Worm (Caenorhabditis elegans) whole organism, mixed stage, embryonic: Measurements from ENCODE around the gene cct-1.

Experiments used
- M03D4.4 ChIP-seq: sonication (generic microtip); optimal IDR thresholded peaks from 2 replicates; lab custom pipeline; 2017; ENCODE audit warnings: mild to moderate bottlenecking, missing genetic modification characterization, missing compliant biosample characterization
- bed-3 ChIP-seq: fragments of 200-800 bp; sonication (Bioruptor generic); optimal IDR thresholded peaks from 3 replicates; lab custom pipeline; 2018; ENCODE audit warnings: mild to moderate bottlenecking, missing genetic modification characterization, moderate library complexity, missing compliant biosample characterization
- ceh-43 ChIP-seq: fragments of 200-800 bp; sonication (Bioruptor generic); optimal IDR thresholded peaks from 2 replicates; lab custom pipeline; 2018; ENCODE audit warnings: mild to moderate bottlenecking, missing genetic modification characterization, moderate library complexity, missing compliant biosample characterization
- ceh-83 ChIP-seq: fragments of 200-800 bp; sonication (Bioruptor generic); optimal IDR thresholded peaks from 2 replicates; lab custom pipeline; 2018; ENCODE audit warnings: mild to moderate bottlenecking, missing genetic modification characterization, missing compliant biosample characterization
- ces-1 ChIP-seq: fragments of 150-350 bp; optimal IDR thresholded peaks from 2 replicates; lab custom pipeline; 2014; ENCODE audit warnings: missing biosample characterization, missing genetic modification reagents, missing genetic modification characterization
- drap-1 ChIP-seq: fragments of 200-800 bp; sonication (Bioruptor generic); optimal IDR thresholded peaks from 3 replicates; lab custom pipeline; 2018; ENCODE audit warnings: mild to moderate bottlenecking, missing genetic modification characterization, missing compliant biosample characterization
- elt-1 ChIP-seq: sonication (generic microtip); optimal IDR thresholded peaks from 2 replicates; lab custom pipeline; 2017; ENCODE audit warnings: missing genetic modification characterization, mild to moderate bottlenecking, missing compliant biosample characterization, antibody characterized with exemption, moderate library complexity, borderline replicate concordance; ENCODE audit not compliant: insufficient read depth
- elt-3 ChIP-seq: fragments of 150-350 bp; optimal IDR thresholded peaks from 2 replicates; lab custom pipeline; 2014; ENCODE audit warnings: missing biosample characterization, missing genetic modification characterization
- flh-1 ChIP-seq: fragments of 200-800 bp; sonication (Bioruptor generic); optimal IDR thresholded peaks from 2 replicates; lab custom pipeline; 2018; ENCODE audit warnings: mild to moderate bottlenecking, missing genetic modification characterization, moderate library complexity, missing compliant biosample characterization
- hlh-1 ChIP-seq: fragments of 150-350 bp; optimal IDR thresholded peaks from 2 replicates; lab custom pipeline; 2014; ENCODE audit warnings: missing biosample characterization, missing genetic modification reagents, missing genetic modification characterization
- lin-13 ChIP-seq: fragments of 150-350 bp; optimal IDR thresholded peaks from 2 replicates; lab custom pipeline; 2014; ENCODE audit warnings: missing biosample characterization, missing genetic modification characterization
- lsy-2 ChIP-seq: fragments of 150-350 bp; optimal IDR thresholded peaks from 2 replicates; lab custom pipeline; 2014; ENCODE audit warnings: missing biosample characterization, missing genetic modification characterization
- mab-5 ChIP-seq: fragments of 150-350 bp; optimal IDR thresholded peaks from 2 replicates; lab custom pipeline; 2014; ENCODE audit warnings: missing biosample characterization, missing genetic modification characterization
- mls-2 ChIP-seq: sonication (generic microtip); optimal IDR thresholded peaks from 2 replicates; lab custom pipeline; 2016; ENCODE audit warnings: mild to moderate bottlenecking, missing genetic modification characterization, moderate library complexity, missing compliant biosample characterization
- nhr-12 ChIP-seq: fragments of 150-350 bp; optimal IDR thresholded peaks from 2 replicates; lab custom pipeline; 2014; ENCODE audit warnings: missing biosample characterization, missing genetic modification characterization
- nhr-237 ChIP-seq: fragments of 150-350 bp; optimal IDR thresholded peaks from 2 replicates; lab custom pipeline; 2014; ENCODE audit warnings: missing biosample characterization, missing genetic modification characterization
- nhr-28 ChIP-seq: fragments of 150-350 bp; optimal IDR thresholded peaks from 2 replicates; lab custom pipeline; 2014; ENCODE audit warnings: missing biosample characterization, missing genetic modification characterization
- nhr-76 ChIP-seq: sonication (generic microtip); optimal IDR thresholded peaks from 2 replicates; lab custom pipeline; 2017; ENCODE audit warnings: missing biosample characterization, missing genetic modification characterization
- sem-2 ChIP-seq: fragments of 200-800 bp; sonication (Bioruptor generic); optimal IDR thresholded peaks from 2 replicates; lab custom pipeline; 2018; ENCODE audit warnings: mild to moderate bottlenecking, missing genetic modification characterization, missing compliant biosample characterization
- snpc-4 ChIP-seq: fragments of 150-350 bp; optimal IDR thresholded peaks from 2 replicates; lab custom pipeline; 2014; ENCODE audit warnings: missing biosample characterization, missing genetic modification characterization
- sptf-1 ChIP-seq: sonication (generic microtip); optimal IDR thresholded peaks from 2 replicates; lab custom pipeline; 2017; ENCODE audit warnings: mild to moderate bottlenecking, missing genetic modification characterization, moderate library complexity, missing compliant biosample characterization
- tbx-8 ChIP-seq: fragments of 200-800 bp; sonication (Bioruptor generic); optimal IDR thresholded peaks from 2 replicates; lab custom pipeline; 2018; ENCODE audit warnings: mild to moderate bottlenecking, missing genetic modification characterization, moderate library complexity, missing compliant biosample characterization
- unc-120 ChIP-seq: sonication (generic microtip); optimal IDR thresholded peaks from 2 replicates; lab custom pipeline; 2017; ENCODE audit warnings: missing genetic modification characterization, missing compliant biosample characterization; ENCODE audit not compliant: poor library complexity, severe bottlenecking
- unc-39 ChIP-seq: fragments of 150-350 bp; optimal IDR thresholded peaks from 2 replicates; lab custom pipeline; 2014; ENCODE audit warnings: missing biosample characterization, missing genetic modification characterization
- unc-62 ChIP-seq: fragments of 150-350 bp; optimal IDR thresholded peaks from 2 replicates; lab custom pipeline; 2014; ENCODE audit warnings: missing biosample characterization, missing genetic modification reagents, missing genetic modification characterization
- zip-8 ChIP-seq: fragments of 150-350 bp; optimal IDR thresholded peaks from 2 replicates; lab custom pipeline; 2014; ENCODE audit warnings: missing biosample characterization, missing genetic modification characterization
- ztf-11 ChIP-seq: fragments of 150-350 bp; optimal IDR thresholded peaks from 2 replicates; lab custom pipeline; 2014; ENCODE audit warnings: missing biosample characterization, missing genetic modification characterization

Gene cct-1

DNA sequence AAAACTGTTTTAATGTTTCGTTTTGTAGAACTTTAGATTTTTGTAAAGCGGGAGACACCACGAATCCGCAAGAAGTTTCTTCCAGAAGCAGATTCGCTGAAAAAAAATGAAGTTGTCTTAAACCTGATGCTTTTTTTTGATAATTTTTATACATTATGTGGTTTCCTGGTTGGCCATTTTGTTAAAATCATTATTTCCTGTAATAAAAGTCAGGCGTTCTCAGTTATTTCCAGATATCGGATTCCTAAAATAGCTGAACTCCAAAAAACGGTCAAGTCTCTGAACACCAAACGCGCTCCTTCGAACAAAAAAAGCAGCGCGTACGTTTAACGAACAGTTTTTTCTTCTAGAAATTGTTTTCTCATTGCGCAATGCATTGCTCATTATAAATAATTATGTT, 47.9 kb upstream of the cct-1 start:
- TF ChIP-seq tbx-8 (GFP tag; lab: Kevin White, UChicago), result no peak
- peak; percentile 10 for TF ChIP-seq lsy-2 (tag; lab: Kevin White, UChicago)
- TF ChIP-seq nhr-237 (tag; lab: Kevin White, UChicago), result peak; percentile 67
- no peak for TF ChIP-seq lin-13 (tag; lab: Kevin White, UChicago)
- no peak for TF ChIP-seq drap-1
- TF ChIP-seq sptf-1 (tag; lab: Kevin White, UChicago), result peak; percentile 64
- TF ChIP-seq unc-39, result no peak
- no peak for TF ChIP-seq elt-1 (tag; lab: Kevin White, UChicago)
- no peak for TF ChIP-seq hlh-1 (tag; lab: Kevin White, UChicago)
- no peak for TF ChIP-seq elt-3
- peak; percentile 47 for TF ChIP-seq zip-8 (tag; lab: Kevin White, UChicago)
- TF ChIP-seq ceh-43 (GFP tag; lab: Kevin White, UChicago), result no peak
- peak; percentile 46 for TF ChIP-seq ces-1 (GFP tag; lab: Kevin White, UChicago)

DNA sequence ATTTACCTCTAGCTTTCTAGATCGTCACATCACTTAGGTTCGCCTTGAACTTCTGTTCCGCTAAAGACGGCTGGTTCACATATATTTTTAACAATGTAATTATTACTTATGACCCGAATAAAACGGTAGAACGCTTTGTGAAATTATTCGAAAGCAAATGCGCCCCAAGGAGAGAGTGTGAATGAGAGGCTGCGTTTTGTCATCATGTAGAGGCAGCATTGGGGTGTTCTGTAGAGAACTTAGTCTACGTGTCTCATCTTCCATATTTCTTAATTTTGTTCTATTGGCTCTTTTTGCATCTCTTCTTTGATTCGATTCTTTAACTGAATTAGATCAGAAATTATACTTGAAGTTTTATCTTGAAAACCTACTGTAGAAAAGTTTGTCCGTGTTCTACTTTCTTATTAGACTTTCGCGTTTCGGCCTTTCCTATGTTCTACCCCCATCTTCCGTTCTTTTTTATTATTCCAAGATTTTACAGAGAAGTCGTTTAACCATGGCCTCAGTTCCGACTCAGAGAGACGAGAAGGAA, 47.2 kb upstream of the cct-1 start, which contains the start of gene cdc-48.2:
cdc-48.2 (plus strand) TSS at position 482 of the 532 bp plus-strand sequence.
- TF ChIP-seq flh-1 (GFP tag; lab: Kevin White, UChicago) (no peak), elt-3 (no peak), drap-1 (no peak), ceh-83 (GFP tag; lab: Kevin White, UChicago) (peak; percentile 2)

ce11 chrII:8141135-8141534, 44.1 kb upstream of the cct-1 start:
- TF ChIP-seq ceh-83 (GFP tag; lab: Kevin White, UChicago) (no peak), sptf-1 (tag; lab: Kevin White, UChicago) (no peak), lin-13 (tag; lab: Kevin White, UChicago) (no peak), elt-3 (no peak), unc-120 (tag; lab: Kevin White, UChicago) (no peak), nhr-12 (no peak), M03D4.4 (tag; lab: Kevin White, UChicago) (no peak), mab-5 (tag; lab: Kevin White, UChicago) (no peak), nhr-28 (tag; lab: Kevin White, UChicago) (no peak)

DNA sequence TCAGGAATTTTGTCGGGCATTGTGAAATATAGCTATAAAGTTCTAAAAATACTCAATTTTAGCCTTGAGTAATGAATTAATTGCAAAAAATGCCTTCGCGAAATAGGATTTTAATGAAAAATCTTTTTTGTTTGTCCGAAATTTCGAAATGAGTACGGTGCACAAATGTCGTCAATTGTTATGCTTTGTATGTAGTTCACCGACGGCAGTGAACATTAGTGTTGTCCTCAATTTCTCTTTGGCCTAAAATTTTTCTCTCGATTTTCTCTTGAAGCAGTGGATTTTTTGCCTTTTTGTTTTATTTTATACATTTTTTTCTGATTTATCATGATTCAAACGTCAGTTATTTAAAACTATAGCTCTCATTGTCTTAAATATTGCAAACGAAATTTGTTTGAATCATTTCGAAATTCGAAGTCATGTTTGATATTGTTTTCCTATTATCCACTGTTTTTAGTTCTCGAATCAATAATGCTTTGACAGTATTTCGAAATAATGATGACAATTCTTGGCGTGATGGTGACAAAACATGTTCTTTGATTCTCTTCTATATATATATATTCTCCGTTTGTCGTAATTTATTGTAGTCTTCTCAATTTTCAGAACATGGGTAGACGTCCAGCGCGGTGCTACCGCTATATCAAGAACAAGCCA, 41.8 kb upstream of the cct-1 start, which contains the start of the genes ints-11 and rpl-10:
ints-11 (minus strand) TSS at position 201 of the 654 bp plus-strand sequence.
rpl-10 (plus strand) TSS at position 604 of the 654 bp plus-strand sequence.
- TF ChIP-seq lin-13 (tag; lab: Kevin White, UChicago), result no peak
- peak; percentile 94 for TF ChIP-seq lsy-2 (tag; lab: Kevin White, UChicago)
- peak; percentile 40 for TF ChIP-seq hlh-1 (tag; lab: Kevin White, UChicago)
- TF ChIP-seq nhr-237 (tag; lab: Kevin White, UChicago), result peak; percentile 57
- TF ChIP-seq zip-8 (tag; lab: Kevin White, UChicago), result no peak

DNA sequence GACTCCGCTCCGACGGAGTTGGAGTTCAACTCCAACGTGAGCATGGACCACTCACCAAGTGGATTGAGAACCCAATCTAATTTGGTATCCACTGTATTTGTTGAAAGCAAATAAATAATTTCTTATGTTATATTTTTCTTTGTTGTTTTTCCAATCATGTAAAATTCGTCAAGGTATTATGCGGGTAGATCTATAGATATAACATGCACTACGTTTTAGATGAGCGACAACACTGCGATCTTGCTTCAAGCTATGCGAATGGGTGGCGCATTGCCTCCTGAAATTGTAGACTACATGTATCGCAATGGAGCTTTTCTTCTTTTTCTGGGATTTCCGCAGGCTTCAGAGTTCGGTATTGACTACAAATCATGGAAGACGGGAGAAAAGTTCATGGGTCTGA, 40.7 kb upstream of the cct-1 start, which contains the start of gene F10B5.2:
F10B5.2 (plus strand) TSS at position 220 of the 400 bp plus-strand sequence.
- TF ChIP-seq unc-120 (tag; lab: Kevin White, UChicago) (no peak), sptf-1 (tag; lab: Kevin White, UChicago) (no peak), ces-1 (GFP tag; lab: Kevin White, UChicago) (no peak), ceh-43 (GFP tag; lab: Kevin White, UChicago) (no peak), lin-13 (tag; lab: Kevin White, UChicago) (no peak), snpc-4 (no peak)

DNA sequence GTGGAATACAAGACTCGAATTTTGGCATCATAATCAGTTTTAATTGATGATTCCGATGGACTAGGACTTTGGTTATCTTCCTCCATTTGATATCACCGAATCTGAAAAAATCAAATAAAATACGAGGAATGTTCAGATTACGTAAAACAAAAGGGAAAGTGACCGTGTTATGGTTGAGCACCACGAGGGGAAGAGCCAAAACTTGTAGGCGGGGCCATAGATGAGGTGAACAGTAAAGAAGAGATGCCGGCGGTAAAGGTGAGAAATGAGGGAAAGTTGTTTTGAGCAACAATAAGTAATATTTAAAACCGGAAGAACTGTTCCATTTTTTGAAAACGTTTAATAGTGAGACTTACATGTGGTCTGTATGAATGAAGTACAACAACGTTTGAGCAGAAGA, 35.3 kb upstream of the cct-1 start, which contains the start of gene F10B5.3:
F10B5.3 (minus strand) TSS at position 101 of the 400 bp plus-strand sequence.
- no peak for TF ChIP-seq ztf-11
- no peak for TF ChIP-seq ceh-83 (GFP tag; lab: Kevin White, UChicago)
- no peak for TF ChIP-seq mls-2 (tag; lab: Kevin White, UChicago)
- TF ChIP-seq bed-3 (GFP tag; lab: Kevin White, UChicago), result no peak
- TF ChIP-seq nhr-237 (tag; lab: Kevin White, UChicago), result no peak
- TF ChIP-seq elt-3, result no peak
- TF ChIP-seq M03D4.4 (tag; lab: Kevin White, UChicago), result no peak
- no peak for TF ChIP-seq sem-2 (GFP tag; lab: Kevin White, UChicago)
- TF ChIP-seq ces-1 (GFP tag; lab: Kevin White, UChicago), result no peak
- no peak for TF ChIP-seq zip-8 (tag; lab: Kevin White, UChicago)
- TF ChIP-seq unc-62, result no peak
- TF ChIP-seq hlh-1 (tag; lab: Kevin White, UChicago), result no peak
- TF ChIP-seq nhr-76, result no peak
- no peak for TF ChIP-seq ceh-43 (GFP tag; lab: Kevin White, UChicago)
- TF ChIP-seq, all 35 proteins: peak for 0
